Worm (Caenorhabditis elegans) whole organism, young adult: ENCODE measurements around the gene Y43F8C.5.

Experiments used
- B0019.2 ChIP-seq: fragments of 200-800 bp; sonication (Bioruptor generic); conservative IDR thresholded peaks from 2 replicates; pipeline ENCODE4 v1.3.6; 2022; ENCODE audit warnings: missing genetic modification reagents, missing genetic modification characterization, missing compliant biosample characterization
- C06A6.2 ChIP-seq: fragments of 200-800 bp; sonication (Bioruptor generic); conservative IDR thresholded peaks from 2 replicates; pipeline ENCODE4 v1.3.6; 2022; ENCODE audit warnings: missing genetic modification characterization, missing compliant biosample characterization
- bed-1 ChIP-seq: fragments of 200-800 bp; sonication (Bioruptor generic); IDR thresholded peaks from 2 replicates; pipeline ENCODE4 v1.3.6; 2022; ENCODE audit warnings: missing genetic modification reagents, missing genetic modification characterization, missing compliant biosample characterization
- him-1 ChIP-seq: sonication (generic microtip); optimal IDR thresholded peaks from 2 replicates; lab custom pipeline; 2016; ENCODE audit warnings: missing genotype, missing genetic modification reagents, missing genetic modification characterization, missing compliant biosample characterization
- hrde-1 ChIP-seq: sonication (generic microtip); optimal IDR thresholded peaks from 2 replicates; lab custom pipeline; 2016; ENCODE audit warnings: missing genetic modification characterization, mild to moderate bottlenecking, missing compliant biosample characterization, moderate library complexity, missing genotype, missing genetic modification reagents, borderline replicate concordance
- lin-35 ChIP-seq, 3 experiments: fragments of 150-350 bp in 2 of 3; sonication (generic microtip) in 1 of 3; optimal IDR thresholded peaks; 2 replicates each; lab custom pipeline; 2014 to 2018; ENCODE audit warnings: missing biosample characterization in 3 of 3, missing genetic modification characterization in 3 of 3, missing genetic modification reagents in 3 of 3
- mxl-1 ChIP-seq: sonication (generic microtip); optimal IDR thresholded peaks from 2 replicates; lab custom pipeline; 2016; ENCODE audit warnings: missing genetic modification characterization, missing compliant biosample characterization
- nfya-1 ChIP-seq: sonication (generic microtip); optimal IDR thresholded peaks from 2 replicates; lab custom pipeline; 2017; ENCODE audit warnings: antibody characterized with exemption, missing compliant biosample characterization, missing genetic modification characterization, borderline replicate concordance; ENCODE audit not compliant: insufficient read depth
- pha-4 ChIP-seq: fragments of 150-350 bp; sonication (generic microtip); optimal IDR thresholded peaks from 2 replicates; lab custom pipeline; 2014; ENCODE audit warnings: missing biosample characterization, missing genetic modification reagents, missing genetic modification characterization
- unc-62 ChIP-seq: fragments of 150-350 bp; optimal IDR thresholded peaks from 2 replicates; lab custom pipeline; 2014; ENCODE audit warnings: missing biosample characterization, missing genetic modification reagents, missing genetic modification characterization

DNA sequence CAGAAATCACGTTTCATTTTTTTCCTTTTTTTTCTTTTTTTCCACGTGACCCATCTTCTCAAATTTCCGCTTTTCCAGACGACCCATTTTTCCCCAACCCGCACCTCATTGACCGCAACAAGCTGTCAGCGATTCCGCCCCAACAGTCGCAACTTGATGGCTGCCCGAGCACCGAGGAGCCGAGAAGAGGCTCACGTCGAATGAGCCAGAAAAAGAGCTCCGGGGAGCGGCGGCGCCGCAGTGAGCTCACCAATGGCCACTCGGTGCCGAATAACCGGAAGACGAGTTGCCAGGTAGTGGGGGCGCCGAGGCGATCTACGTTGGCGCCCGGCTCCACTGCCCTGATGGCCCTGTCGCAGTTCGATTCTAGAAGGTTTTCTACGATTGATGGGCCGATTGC, 41.6 kb downstream of the Y43F8C.5 start:
- no peak for TF ChIP-seq C06A6.2 (GFP tag; lab: Robert Waterston, UW)
- no peak for TF ChIP-seq nfya-1 (tag; lab: Kevin White, UChicago)
- TF ChIP-seq mxl-1 (tag; lab: Kevin White, UChicago) = no peak
- no peak for TF ChIP-seq unc-62 (GFP tag; lab: Kevin White, UChicago)
- no peak for TF ChIP-seq lin-35 (GFP tag; optimal IDR thresholded peaks at IDR 0.05; lab: Kevin White, UChicago)
- TF ChIP-seq pha-4 (tag; lab: Kevin White, UChicago) = no peak
- no peak for TF ChIP-seq B0019.2 (GFP tag; lab: Robert Waterston, UW)
- TF ChIP-seq bed-1 (GFP tag; lab: Robert Waterston, UW) = no peak
- no peak for TF ChIP-seq hrde-1 (tag; lab: Kevin White, UChicago)
- no peak for TF ChIP-seq him-1 (tag; lab: Kevin White, UChicago)
